Fruit fly (Drosophila melanogaster) whole organism, embryonic: ENCODE measurements around the gene CG3662.

Experiments used
- Atf3 ChIP-seq: fragments of 200-800 bp; sonication (Bioruptor generic); optimal IDR thresholded peaks from 3 replicates; lab custom pipeline; 2016; ENCODE audit warnings: missing biosample characterization, missing genetic modification characterization
- B-H2 ChIP-seq: fragments of 200-800 bp; sonication (Bioruptor generic); optimal IDR thresholded peaks from 2 replicates; lab custom pipeline; 2018; ENCODE audit warnings: missing biosample characterization, mild to moderate bottlenecking, missing genetic modification characterization
- Bteb2 ChIP-seq: fragments of 200-800 bp; sonication (Bioruptor generic); optimal IDR thresholded peaks from 2 replicates; lab custom pipeline; 2016; ENCODE audit warnings: missing biosample characterization, missing genetic modification characterization
- CG10147 ChIP-seq: fragments of 200-800 bp; sonication (Bioruptor generic); optimal IDR thresholded peaks from 2 replicates; lab custom pipeline; 2019; ENCODE audit warnings: missing biosample characterization, mild to moderate bottlenecking, missing genetic modification characterization, moderate library complexity
- CG10462 ChIP-seq: fragments of 200-800 bp; sonication (Bioruptor generic); optimal IDR thresholded peaks from 2 replicates; lab custom pipeline; 2016; ENCODE audit warnings: missing biosample characterization, missing genetic modification characterization
- CG11093 ChIP-seq: fragments of 200-800 bp; sonication (Bioruptor generic); IDR thresholded peaks from 3 replicates; pipeline ENCODE4 v1.3.6; 2022; ENCODE audit warnings: missing biosample characterization, missing genetic modification characterization
- CG13624 ChIP-seq: fragments of 200-800 bp; sonication (Bioruptor generic); optimal IDR thresholded peaks from 2 replicates; lab custom pipeline; 2016; ENCODE audit warnings: missing biosample characterization, missing genetic modification characterization
- CG14667 ChIP-seq: fragments of 200-800 bp; sonication (Bioruptor generic); IDR thresholded peaks from 2 replicates; pipeline ENCODE4 v1.3.6; 2022; ENCODE audit warnings: missing biosample characterization, missing genetic modification characterization
- CG16863 ChIP-seq: fragments of 200-800 bp; sonication (Bioruptor generic); optimal IDR thresholded peaks from 3 replicates; lab custom pipeline; 2016; ENCODE audit warnings: missing biosample characterization, missing genetic modification characterization
- CG17612 ChIP-seq: fragments of 200-800 bp; sonication (Bioruptor generic); IDR thresholded peaks from 2 replicates; pipeline ENCODE4 v1.3.6; 2022; ENCODE audit warnings: missing biosample characterization, missing genetic modification characterization
- CG2129 ChIP-seq: fragments of 200-800 bp; sonication (Bioruptor generic); IDR thresholded peaks from 2 replicates; pipeline ENCODE4 v1.3.6; 2022; ENCODE audit warnings: missing biosample characterization, missing genetic modification characterization; ENCODE audit not compliant: partially characterized antibody
- CG3065 ChIP-seq: fragments of 200-800 bp; sonication (Bioruptor generic); optimal IDR thresholded peaks from 2 replicates; lab custom pipeline; 2016; ENCODE audit warnings: missing biosample characterization, missing genetic modification characterization
- CG32772 ChIP-seq: fragments of 200-800 bp; sonication (Bioruptor generic); IDR thresholded peaks from 2 replicates; pipeline ENCODE4 v1.3.6; 2022; ENCODE audit warnings: missing biosample characterization, missing genetic modification characterization
- CG33213 ChIP-seq: fragments of 200-800 bp; sonication (Bioruptor generic); optimal IDR thresholded peaks from 3 replicates; lab custom pipeline; 2016; ENCODE audit warnings: missing biosample characterization, missing genetic modification characterization
- CG3995 ChIP-seq: fragments of 200-800 bp; sonication (Bioruptor generic); optimal IDR thresholded peaks from 3 replicates; lab custom pipeline; 2016; ENCODE audit warnings: missing biosample characterization, missing genetic modification characterization
- CG43689 ChIP-seq: fragments of 200-800 bp; sonication (Bioruptor generic); IDR thresholded peaks from 2 replicates; pipeline ENCODE4 v1.3.6; 2022; ENCODE audit warnings: missing biosample characterization, missing genetic modification characterization
- CG6854 ChIP-seq: fragments of 200-800 bp; sonication (Bioruptor generic); optimal IDR thresholded peaks from 3 replicates; lab custom pipeline; 2017; ENCODE audit warnings: missing biosample characterization, mild to moderate bottlenecking, missing genetic modification characterization
- CG7987 ChIP-seq: fragments of 200-800 bp; sonication (Bioruptor generic); optimal IDR thresholded peaks from 2 replicates; lab custom pipeline; 2018; ENCODE audit warnings: missing biosample characterization, mild to moderate bottlenecking, missing genetic modification characterization, moderate library complexity
- CG8765 ChIP-seq: fragments of 200-800 bp; sonication (Bioruptor generic); IDR thresholded peaks from 2 replicates; pipeline ENCODE4 v1.3.6; 2022; ENCODE audit warnings: missing biosample characterization, missing genetic modification characterization
- CTCF ChIP-seq: fragments of 200-800 bp; sonication (Bioruptor generic); optimal IDR thresholded peaks from 2 replicates; lab custom pipeline; 2017; ENCODE audit warnings: missing biosample characterization, mild to moderate bottlenecking, missing genetic modification characterization, moderate library complexity
- Dfd ChIP-seq, 2 experiments: fragments of >200 bp; optimal IDR thresholded peaks; 2 replicates each; lab custom pipeline; 2017; ENCODE audit warnings: missing biosample characterization in 2 of 2, missing genetic modification characterization in 2 of 2
- Dll ChIP-seq: fragments of 200-800 bp; sonication (Bioruptor generic); IDR thresholded peaks from 4 replicates; pipeline ENCODE4 v1.3.6; 2022; ENCODE audit warnings: missing biosample characterization, missing genetic modification characterization; ENCODE audit not compliant: partially characterized antibody
- E2f2 ChIP-seq: fragments of 200-800 bp; sonication (Bioruptor generic); IDR thresholded peaks from 2 replicates; pipeline ENCODE4 v1.3.6; 2022; ENCODE audit warnings: missing biosample characterization, missing genetic modification characterization
- Ets65A ChIP-seq: fragments of 200-800 bp; sonication (Bioruptor generic); peaks from one replicate; lab custom pipeline; 2016; ENCODE audit warnings: missing biosample characterization, missing genetic modification characterization
- Gsc ChIP-seq: fragments of 200-800 bp; sonication (Bioruptor generic); IDR thresholded peaks from 2 replicates; pipeline ENCODE4 v1.3.6; 2022; ENCODE audit warnings: missing biosample characterization, missing genetic modification characterization
- Hand ChIP-seq: fragments of 200-800 bp; sonication (Bioruptor generic); optimal IDR thresholded peaks from 2 replicates; lab custom pipeline; 2017; ENCODE audit warnings: mild to moderate bottlenecking, missing biosample characterization, missing genetic modification reagents, missing genetic modification characterization
- HmgD ChIP-seq: fragments of 200-800 bp; sonication (Bioruptor generic); optimal IDR thresholded peaks from 3 replicates; lab custom pipeline; 2016; ENCODE audit warnings: missing biosample characterization, missing genetic modification characterization
- NK7.1 ChIP-seq: fragments of 200-800 bp; sonication (Bioruptor generic); optimal IDR thresholded peaks from 3 replicates; lab custom pipeline; 2016; ENCODE audit warnings: missing biosample characterization, missing genetic modification characterization
- Nf-YB ChIP-seq: fragments of 200-800 bp; sonication (Bioruptor generic); optimal IDR thresholded peaks from 3 replicates; lab custom pipeline; 2019; ENCODE audit warnings: missing biosample characterization, mild to moderate bottlenecking, missing genetic modification characterization, moderate library complexity
- Trl ChIP-seq, 3 experiments: fragments of >200 bp in 2 of 3; fragments of 200-800 bp in 1 of 3; sonication (Bioruptor generic) in 1 of 3; optimal IDR thresholded peaks; 2 replicates in 1 of 3; 3 replicates in 2 of 3; lab custom pipeline; 2016 to 2017; ENCODE audit warnings: missing biosample characterization in 1 of 3, missing genetic modification characterization in 1 of 3
- Xrp1 ChIP-seq: fragments of 200-800 bp; sonication (Bioruptor generic); IDR thresholded peaks from 2 replicates; pipeline ENCODE4 v1.3.6; 2022; ENCODE audit warnings: missing biosample characterization, missing genetic modification characterization
- abd-A ChIP-seq: fragments of 200-800 bp; sonication (Bioruptor generic); optimal IDR thresholded peaks from 3 replicates; lab custom pipeline; 2019; ENCODE audit warnings: missing biosample characterization, mild to moderate bottlenecking, missing genetic modification characterization, moderate library complexity
- br ChIP-seq: fragments of >200 bp; optimal IDR thresholded peaks from 2 replicates; lab custom pipeline; 2017
- caup ChIP-seq: fragments of 200-800 bp; sonication (Bioruptor generic); optimal IDR thresholded peaks from 3 replicates; lab custom pipeline; 2017; ENCODE audit warnings: missing biosample characterization, mild to moderate bottlenecking, missing genetic modification characterization, moderate library complexity; ENCODE audit not compliant: severe bottlenecking
- corto ChIP-seq: fragments of 200-800 bp; sonication (Bioruptor generic); optimal IDR thresholded peaks from 2 replicates; lab custom pipeline; 2016; ENCODE audit warnings: missing biosample characterization, mild to moderate bottlenecking, missing genetic modification characterization, moderate library complexity
- grn ChIP-seq: fragments of 200-800 bp; sonication (Bioruptor generic); optimal IDR thresholded peaks from 3 replicates; lab custom pipeline; 2017; ENCODE audit warnings: missing biosample characterization, missing genetic modification characterization
- hbn ChIP-seq: fragments of 200-800 bp; sonication (Bioruptor generic); IDR thresholded peaks from 2 replicates; pipeline ENCODE4 v1.3.6; 2022; ENCODE audit warnings: missing biosample characterization, missing genetic modification characterization; ENCODE audit not compliant: partially characterized antibody
- ken ChIP-seq: fragments of 200-800 bp; sonication (Bioruptor generic); IDR thresholded peaks from 3 replicates; pipeline ENCODE4 v1.3.6; 2022; ENCODE audit warnings: missing biosample characterization, missing genetic modification characterization
- luna ChIP-seq: fragments of 200-800 bp; sonication (Bioruptor generic); optimal IDR thresholded peaks from 2 replicates; lab custom pipeline; 2016; ENCODE audit warnings: missing biosample characterization, missing genetic modification characterization
- mirr ChIP-seq: fragments of 200-800 bp; sonication (Bioruptor generic); optimal IDR thresholded peaks from 3 replicates; lab custom pipeline; 2018; ENCODE audit warnings: missing biosample characterization, mild to moderate bottlenecking, missing genetic modification characterization
- p53 ChIP-seq: fragments of 200-800 bp; sonication (Bioruptor generic); optimal IDR thresholded peaks from 2 replicates; lab custom pipeline; 2016; ENCODE audit warnings: missing biosample characterization, missing genetic modification characterization
- repo ChIP-seq: fragments of 200-800 bp; sonication (Bioruptor generic); optimal IDR thresholded peaks from 2 replicates; lab custom pipeline; 2016; ENCODE audit warnings: missing biosample characterization, missing genetic modification characterization
- shn ChIP-seq: fragments of 200-800 bp; sonication (Bioruptor generic); optimal IDR thresholded peaks from 3 replicates; lab custom pipeline; 2016; ENCODE audit warnings: missing biosample characterization, missing genetic modification characterization
- sim ChIP-seq: fragments of 200-800 bp; sonication (Bioruptor generic); IDR thresholded peaks from 2 replicates; pipeline ENCODE4 v1.3.6; 2022; ENCODE audit warnings: missing biosample characterization, missing genetic modification characterization
- slou ChIP-seq: fragments of 200-800 bp; sonication (Bioruptor generic); optimal IDR thresholded peaks from 3 replicates; lab custom pipeline; 2016; ENCODE audit warnings: missing biosample characterization, missing genetic modification characterization
- sqz ChIP-seq: fragments of 200-800 bp; sonication (Bioruptor generic); optimal IDR thresholded peaks from 3 replicates; lab custom pipeline; 2018; ENCODE audit warnings: missing biosample characterization, mild to moderate bottlenecking, missing genetic modification characterization
- toy ChIP-seq: fragments of 200-800 bp; sonication (Bioruptor generic); IDR thresholded peaks from 2 replicates; pipeline ENCODE4 v1.3.6; 2022; ENCODE audit warnings: missing biosample characterization, missing genetic modification characterization
- trem ChIP-seq: fragments of 200-800 bp; optimal IDR thresholded peaks from 3 replicates; lab custom pipeline; 2019; ENCODE audit warnings: missing biosample characterization, mild to moderate bottlenecking, missing genetic modification characterization, moderate library complexity
- tup ChIP-seq: fragments of 200-800 bp; sonication (Bioruptor generic); optimal IDR thresholded peaks from 2 replicates; lab custom pipeline; 2016; ENCODE audit warnings: missing biosample characterization, mild to moderate bottlenecking, missing genetic modification characterization, moderate library complexity
- unpg ChIP-seq: fragments of 200-800 bp; sonication (Bioruptor generic); optimal IDR thresholded peaks from 3 replicates; lab custom pipeline; 2018; ENCODE audit warnings: missing biosample characterization, mild to moderate bottlenecking, missing genetic modification characterization, moderate library complexity
- zen2 ChIP-seq: fragments of 200-800 bp; sonication (Bioruptor generic); IDR thresholded peaks from 3 replicates; pipeline ENCODE4 v1.3.6; 2022; ENCODE audit warnings: missing biosample characterization, missing genetic modification characterization; ENCODE audit not compliant: partially characterized antibody
- zfh2 ChIP-seq: fragments of 200-800 bp; sonication (Bioruptor generic); optimal IDR thresholded peaks from 2 replicates; lab custom pipeline; 2016; ENCODE audit warnings: missing biosample characterization, missing genetic modification characterization

The CG3662 gene

dm6 chr2L:865851-866250 is 44.8 kb downstream of the CG3662 start (continued):
- peak; percentile 95 for TF ChIP-seq repo (GFP tag; lab: Kevin White, UChicago)
- peak; percentile 48 for TF ChIP-seq abd-A
- TF ChIP-seq sim (GFP tag; lab: Robert Waterston, UW): peak; percentile 94
- TF ChIP-seq CG6854 (GFP tag; lab: Kevin White, UChicago): peak; percentile 90
- peak; percentile 89 for TF ChIP-seq Hand (GFP tag; lab: Kevin White, UChicago)
- TF ChIP-seq Nf-YB: peak; percentile 84
- peak; percentile 96 for TF ChIP-seq CG32772 (GFP tag; lab: Robert Waterston, UW)
- TF ChIP-seq unpg (GFP tag; lab: Kevin White, UChicago): peak; percentile 97
- TF ChIP-seq ken: peak; percentile 97
- no peak for TF ChIP-seq Trl (optimal IDR thresholded peaks at IDR 0.05; lab: Kevin White, UChicago)
- peak; percentile 96 for TF ChIP-seq Trl (GFP tag; optimal IDR thresholded peaks at IDR 0.05; lab: Kevin White, UChicago)
- TF ChIP-seq shn (GFP tag; lab: Kevin White, UChicago): peak; percentile 89
- no peak for TF ChIP-seq CG2129 (GFP tag; lab: Robert Waterston, UW)
- TF ChIP-seq p53 (GFP tag; lab: Kevin White, UChicago): peak; percentile 68
- peak; percentile 70 for TF ChIP-seq CG3995 (GFP tag; lab: Kevin White, UChicago)
- peak; percentile 91 for TF ChIP-seq CG14667 (GFP tag; lab: Robert Waterston, UW)
- TF ChIP-seq Dll (GFP tag; lab: Robert Waterston, UW): no peak
- no peak for TF ChIP-seq zen2 (GFP tag; lab: Robert Waterston, UW)
- TF ChIP-seq CTCF (GFP tag; lab: Kevin White, UChicago): peak; percentile 64
- TF ChIP-seq corto (GFP tag; lab: Kevin White, UChicago): peak; percentile 98
- TF ChIP-seq CG33213: peak; percentile 96
- peak; percentile 86 for TF ChIP-seq grn (GFP tag; lab: Kevin White, UChicago)
- TF ChIP-seq sqz (GFP tag; lab: Kevin White, UChicago): peak; percentile 91
- peak; percentile 96 for TF ChIP-seq CG16863 (GFP tag; lab: Kevin White, UChicago)
- TF ChIP-seq CG13624 (GFP tag; lab: Kevin White, UChicago): peak; percentile 94
- TF ChIP-seq Bteb2 (GFP tag; lab: Kevin White, UChicago): peak; percentile 94
- peak; percentile 82 for TF ChIP-seq B-H2 (GFP tag; lab: Kevin White, UChicago)
- peak; percentile 86 for TF ChIP-seq CG3065 (GFP tag; lab: Kevin White, UChicago)
- TF ChIP-seq CG8765 (GFP tag; lab: Robert Waterston, UW): peak; percentile 93
- peak; percentile 93 for TF ChIP-seq NK7.1
- TF ChIP-seq Gsc: peak; percentile 84
- peak; percentile 91 for TF ChIP-seq trem
- TF ChIP-seq CG43689 (GFP tag; lab: Robert Waterston, UW): peak; percentile 91
- peak; percentile 88 for TF ChIP-seq toy (GFP tag; lab: Robert Waterston, UW)
- TF ChIP-seq CG11093 (GFP tag; lab: Robert Waterston, UW): peak; percentile 91
- peak; percentile 91 for TF ChIP-seq CG10462 (GFP tag; lab: Kevin White, UChicago)
- peak; percentile 75 for TF ChIP-seq E2f2
- TF ChIP-seq Ets65A (GFP tag; lab: Kevin White, UChicago): peak; percentile 99
- TF ChIP-seq luna (GFP tag; lab: Kevin White, UChicago): peak; percentile 83
- TF ChIP-seq slou (GFP tag; lab: Kevin White, UChicago): peak; percentile 83
- TF ChIP-seq caup (GFP tag; lab: Kevin White, UChicago): peak; percentile 95
- peak; percentile 77 for TF ChIP-seq mirr (GFP tag; lab: Kevin White, UChicago)
- TF ChIP-seq HmgD (GFP tag; lab: Kevin White, UChicago): peak; percentile 66
- peak; percentile 92 for TF ChIP-seq CG10147 (GFP tag; lab: Kevin White, UChicago)
- no peak for TF ChIP-seq br (lab: Kevin White, UChicago)
- peak; percentile 92 for TF ChIP-seq CG7987 (GFP tag; lab: Kevin White, UChicago)
- TF ChIP-seq zfh2 (GFP tag; lab: Kevin White, UChicago): peak; percentile 95
- peak; percentile 87 for TF ChIP-seq Atf3 (GFP tag; lab: Kevin White, UChicago)
- TF ChIP-seq Xrp1 (GFP tag; lab: Robert Waterston, UW): peak; percentile 97
- TF ChIP-seq tup (GFP tag; lab: Kevin White, UChicago): peak; percentile 91
- TF ChIP-seq CG17612 (GFP tag; lab: Robert Waterston, UW): peak; percentile 91
- TF ChIP-seq Dfd (GFP tag; optimal IDR thresholded peaks at IDR 0.05; lab: Kevin White, UChicago): peak in 1 of 2 experiments; percentile 4
- no peak for TF ChIP-seq hbn (GFP tag; lab: Robert Waterston, UW)
